Fruit fly (Drosophila melanogaster): Measurements from ENCODE around the gene Arfrp1.

The Arfrp1 gene

DNA sequence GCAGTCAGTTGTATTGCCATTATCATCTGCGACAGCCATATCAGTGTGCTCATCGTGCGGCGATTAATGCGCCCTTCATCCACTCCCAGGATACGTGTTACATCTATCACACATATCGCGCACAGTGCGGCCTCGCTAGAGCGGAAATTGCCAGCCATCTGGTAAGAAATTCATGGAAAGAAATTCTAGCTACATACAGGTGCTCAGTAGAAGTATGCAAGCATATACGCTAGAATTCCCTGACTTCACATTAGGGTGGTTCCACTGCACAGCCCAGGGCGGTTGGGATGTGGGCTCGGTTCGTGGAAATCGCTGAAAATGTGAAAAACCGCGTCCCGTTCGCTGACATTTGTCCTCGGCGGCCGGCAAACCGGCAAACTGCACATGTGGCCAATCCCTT lies 34.4 kb downstream of the Arfrp1 start (continued):
- peak; percentile 62 for TF ChIP-seq CG3281 (GFP tag; optimal IDR thresholded peaks at IDR 0.05)
- no peak for TF ChIP-seq nau (GFP tag; optimal IDR thresholded peaks at IDR 0.05)
- peak; percentile 77 for TF ChIP-seq pum (GFP tag; optimal IDR thresholded peaks at IDR 0.05)
- TF ChIP-seq dm (GFP tag; optimal IDR thresholded peaks at IDR 0.05): peak; percentile 20
- peak; percentile 70 for TF ChIP-seq Rx (GFP tag; IDR thresholded peaks at IDR 0.05)
- TF ChIP-seq CG4424 (GFP tag; optimal IDR thresholded peaks at IDR 0.05): peak; percentile 75
- peak; percentile 71 for TF ChIP-seq CG6813 (GFP tag; optimal IDR thresholded peaks at IDR 0.05)
- no peak for TF ChIP-seq CG9797 (GFP tag; optimal IDR thresholded peaks at IDR 0.05)
- TF ChIP-seq CG13775 (GFP tag; optimal IDR thresholded peaks at IDR 0.05): peak; percentile 40
- TF ChIP-seq knrl (GFP tag; IDR thresholded peaks at IDR 0.05; ENCODE audit: partially characterized antibody): 0 out of 3 replicates have a peak, but pooled peaks have one; percentile 23
- peak; percentile 6 for TF ChIP-seq stwl (tag; optimal IDR thresholded peaks at IDR 0.05)
- TF ChIP-seq NK7.1 (GFP tag; optimal IDR thresholded peaks at IDR 0.05): peak; percentile 45
- TF ChIP-seq bowl (GFP tag; IDR thresholded peaks at IDR 0.05): 0 out of 2 replicates have a peak, but pooled peaks have one; percentile 48
- peak; percentile 49 for TF ChIP-seq Nf-YA (GFP tag; IDR thresholded peaks at IDR 0.05)
- TF ChIP-seq Atf6 (GFP tag; IDR thresholded peaks at IDR 0.05): peak; percentile 68
- TF ChIP-seq CG14014 (GFP tag; IDR thresholded peaks at IDR 0.05): peak; percentile 79
- no peak for TF ChIP-seq pita (GFP tag; optimal IDR thresholded peaks at IDR 0.05)
- no peak for TF ChIP-seq zen2 (GFP tag; IDR thresholded peaks at IDR 0.05; ENCODE audit: partially characterized antibody)
- TF ChIP-seq pfk (GFP tag; optimal IDR thresholded peaks at IDR 0.05): no peak
- TF ChIP-seq vfl (GFP tag; optimal IDR thresholded peaks at IDR 0.05): peak; percentile 46
- peak; percentile 18 for TF ChIP-seq ac (GFP tag; optimal IDR thresholded peaks at IDR 0.05)
- peak; percentile 80 for TF ChIP-seq CG11093 (GFP tag; IDR thresholded peaks at IDR 0.05)
- TF ChIP-seq luna (GFP tag; optimal IDR thresholded peaks at IDR 0.05): no peak
- peak; percentile 37 for TF ChIP-seq CG10462 (GFP tag; optimal IDR thresholded peaks at IDR 0.05)
- no peak for TF ChIP-seq odd (GFP tag; optimal IDR thresholded peaks at IDR 0.05)
- no peak for TF ChIP-seq hth (optimal IDR thresholded peaks at IDR 0.05)
- no peak for TF ChIP-seq bigmax (GFP tag; optimal IDR thresholded peaks at IDR 0.05)
- TF ChIP-seq CG17912 (GFP tag; optimal IDR thresholded peaks at IDR 0.05): peak; percentile 22
- TF ChIP-seq GATAe (GFP tag; conservative IDR thresholded peaks at IDR 0.05): no peak
- peak; percentile 31 for TF ChIP-seq Ets97D (GFP tag; optimal IDR thresholded peaks at IDR 0.05)
- TF ChIP-seq CG18262 (tag; optimal IDR thresholded peaks at IDR 0.05): peak; percentile 75
- peak; percentile 25; the same call in 1 of the 3 replicates for TF ChIP-seq z (GFP tag; IDR thresholded peaks at IDR 0.05)
- TF ChIP-seq Usf (GFP tag; optimal IDR thresholded peaks at IDR 0.05): peak; percentile 42
- TF ChIP-seq sens-2 (GFP tag; IDR thresholded peaks at IDR 0.05): peak; percentile 61; the same call in 1 of the 2 replicates
- peak; percentile 74 for TF ChIP-seq CG13424 (tag; optimal IDR thresholded peaks at IDR 0.05)
- no peak for TF ChIP-seq Dp (GFP tag; optimal IDR thresholded peaks at IDR 0.05)
- TF ChIP-seq CG16863 (GFP tag; optimal IDR thresholded peaks at IDR 0.05): peak; percentile 73
- TF ChIP-seq nmo (GFP tag; optimal IDR thresholded peaks at IDR 0.05): peak; percentile 74
- peak; percentile 7 for TF ChIP-seq scrt (GFP tag; optimal IDR thresholded peaks at IDR 0.05)
- TF ChIP-seq org-1 (GFP tag; optimal IDR thresholded peaks at IDR 0.05): no peak
- TF ChIP-seq CG17612 (GFP tag; IDR thresholded peaks at IDR 0.05): peak; percentile 57; the same call in 1 of the 2 replicates
- no peak for TF ChIP-seq sna (GFP tag; IDR thresholded peaks at IDR 0.05; ENCODE audit: partially characterized antibody)
- peak; percentile 26 for TF ChIP-seq Dek (tag; optimal IDR thresholded peaks at IDR 0.05)
- peak; percentile 75 for TF ChIP-seq az2 (GFP tag; optimal IDR thresholded peaks at IDR 0.05)
- TF ChIP-seq CG6791 (GFP tag; IDR thresholded peaks at IDR 0.05; ENCODE audit: partially characterized antibody): no peak
- no peak for TF ChIP-seq CG2875 (GFP tag; optimal IDR thresholded peaks at IDR 0.05)
- TF ChIP-seq toy (GFP tag; IDR thresholded peaks at IDR 0.05): peak; percentile 47; the same call in 1 of the 2 replicates
- peak; percentile 18 for TF ChIP-seq kah (GFP tag; optimal IDR thresholded peaks at IDR 0.05)
- TF ChIP-seq sug (tag; optimal IDR thresholded peaks at IDR 0.05): peak; percentile 21
- peak; percentile 77 for TF ChIP-seq peb (GFP tag; IDR thresholded peaks at IDR 0.05)
- no peak for TF ChIP-seq Tbp (GFP tag; optimal IDR thresholded peaks at IDR 0.05)

Measured in whole organism, embryonic.